Worm (Caenorhabditis elegans): Measurements from ENCODE around the gene F53C3.4.

Gene F53C3.4

DNA sequence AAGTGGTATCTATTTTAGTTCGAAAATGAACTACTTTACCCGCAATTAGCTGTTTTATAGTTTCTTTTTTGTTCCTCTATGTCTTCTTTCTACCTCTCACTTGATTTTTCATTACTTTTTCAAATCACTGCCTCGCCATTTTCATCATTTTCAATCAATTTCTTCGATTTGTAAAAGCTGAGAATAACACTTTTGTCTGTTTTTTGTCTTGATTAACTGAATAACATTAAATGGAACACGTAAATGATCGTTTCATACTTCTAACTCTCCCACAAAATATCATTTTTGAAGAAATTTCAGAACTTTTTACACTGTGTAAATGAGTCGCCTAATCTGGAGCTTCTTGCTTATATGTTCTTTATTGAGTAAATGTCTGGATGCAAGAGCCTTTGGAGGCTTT is at the start of gene F53C3.4:
Gene F53C3.4, plus strand, starts transcription at position 301 of the 400 bp plus-strand sequence.
- TF ChIP-seq pqm-1 (tag; optimal IDR thresholded peaks at IDR 0.05) (no peak), lin-39 (tag; optimal IDR thresholded peaks at IDR 0.05) (no peak), aha-1 (tag) (no peak), dmd-6 (GFP tag; IDR thresholded peaks at IDR 0.05) (no peak), zfp-3 (GFP tag; conservative IDR thresholded peaks at IDR 0.05) (no peak), ceh-82 (tag; optimal IDR thresholded peaks at IDR 0.05) (no peak), hif-1 (tag; optimal IDR thresholded peaks at IDR 0.05) (no peak), madf-5 (GFP tag; IDR thresholded peaks at IDR 0.05) (no peak)

DNA sequence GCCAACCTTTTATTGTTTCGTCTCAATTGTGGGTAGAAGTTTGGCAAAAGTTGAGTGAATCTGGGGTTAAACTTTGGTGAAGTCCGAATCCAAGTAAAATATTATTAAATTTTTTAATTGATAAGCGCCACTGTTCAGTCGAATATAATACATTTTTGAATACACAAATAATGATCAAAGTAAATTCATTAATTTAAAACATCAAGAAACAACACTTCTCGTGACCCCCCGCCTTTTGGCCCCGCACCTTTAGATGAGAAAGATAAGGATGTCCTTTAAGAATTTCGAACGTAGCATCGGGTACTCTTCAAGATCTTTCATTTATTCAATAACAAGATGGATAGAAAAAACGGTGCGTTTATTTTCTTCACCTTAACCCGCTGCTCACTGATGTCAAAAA is 48.6 kb upstream of the F53C3.4 start, which contains the start of gene nhr-257:
Gene nhr-257, plus strand, starts transcription at position 301 of the 400 bp plus-strand sequence.
- TF ChIP-seq lin-39 (tag; optimal IDR thresholded peaks at IDR 0.05) (no peak), nhr-111 (GFP tag; optimal IDR thresholded peaks at IDR 0.05) (no peak), ceh-44 (GFP tag; IDR thresholded peaks at IDR 0.05) (no peak)

DNA sequence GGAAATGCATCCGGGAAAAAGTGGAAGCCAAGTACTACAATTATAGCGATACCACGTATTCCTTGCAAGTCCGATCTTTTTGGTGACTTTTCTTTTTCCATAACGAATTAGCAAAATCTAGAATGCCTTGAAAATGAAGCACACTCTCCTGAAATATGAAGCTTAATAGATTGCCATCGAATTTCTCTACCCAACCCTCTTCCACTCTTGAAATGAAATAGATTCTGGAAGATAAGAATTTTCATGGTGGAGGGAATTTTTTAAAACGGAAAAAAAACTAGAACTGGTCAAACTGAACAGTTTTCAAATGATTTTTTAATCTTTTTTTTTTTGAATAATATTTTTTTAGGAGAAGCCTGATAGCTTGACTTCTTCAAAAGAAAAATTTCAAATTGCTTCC is 40.4 kb upstream of the F53C3.4 start, which contains the start of gene oac-11:
Gene oac-11, minus strand, starts transcription at position 101 of the 400 bp plus-strand sequence.
- no peak for TF ChIP-seq aha-1 (tag)
- TF ChIP-seq tag-97 (GFP tag; IDR thresholded peaks at IDR 0.05): no peak
- TF ChIP-seq daf-16 (GFP tag; optimal IDR thresholded peaks at IDR 0.05): no peak
- TF ChIP-seq daf-16 (tag; optimal IDR thresholded peaks at IDR 0.05): no peak
- no peak for TF ChIP-seq dmd-8 (GFP tag; IDR thresholded peaks at IDR 0.05)
- no peak for TF ChIP-seq T20F7.1 (GFP tag; optimal IDR thresholded peaks at IDR 0.05)
- TF ChIP-seq ztf-7 (tag; optimal IDR thresholded peaks at IDR 0.05): no peak
- TF ChIP-seq saeg-2 (GFP tag; IDR thresholded peaks at IDR 0.05): no peak
- TF ChIP-seq nhr-6 (tag; optimal IDR thresholded peaks at IDR 0.05): no peak
- no peak for TF ChIP-seq ZK546.5 (tag; optimal IDR thresholded peaks at IDR 0.05)
- TF ChIP-seq gei-8 (GFP tag; optimal IDR thresholded peaks at IDR 0.05): no peak
- TF ChIP-seq tra-1 (GFP tag; IDR thresholded peaks at IDR 0.05): no peak

DNA sequence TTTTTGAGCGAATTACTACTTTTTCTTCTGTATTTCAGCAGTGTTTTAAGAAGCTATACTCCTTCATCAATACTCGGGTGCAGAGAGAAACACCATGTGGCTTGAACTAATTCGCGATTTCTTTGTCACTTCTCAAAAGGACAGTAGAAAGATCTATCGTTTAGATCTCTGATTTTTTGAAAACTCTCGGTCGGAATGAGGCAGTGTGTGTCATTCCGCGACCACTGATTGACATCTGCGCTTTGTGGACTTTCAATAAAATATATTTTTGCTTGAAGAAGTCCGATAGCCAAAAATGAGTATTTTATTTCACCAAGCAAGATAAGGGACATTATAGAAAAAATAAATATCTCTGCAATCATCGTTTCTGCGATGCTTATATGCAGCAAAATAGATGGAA is 39.2 kb upstream of the F53C3.4 start:
- TF ChIP-seq nhr-77 (tag; optimal IDR thresholded peaks at IDR 0.05) (no peak), dmd-8 (GFP tag; IDR thresholded peaks at IDR 0.05) (no peak), madf-9 (GFP tag; conservative IDR thresholded peaks at IDR 0.05) (no peak), ceh-20 (GFP tag; IDR thresholded peaks at IDR 0.05) (no peak), spr-3 (GFP tag; optimal IDR thresholded peaks at IDR 0.05) (no peak), lim-7 (GFP tag; IDR thresholded peaks at IDR 0.05) (no peak), jun-1 (tag; optimal IDR thresholded peaks at IDR 0.05) (no peak), F10B5.3 (tag; optimal IDR thresholded peaks at IDR 0.05) (no peak), ctbp-1 (GFP tag; IDR thresholded peaks at IDR 0.05) (no peak), pqm-1 (tag; optimal IDR thresholded peaks at IDR 0.05) (no peak), mes-2 (tag; optimal IDR thresholded peaks at IDR 0.05; ENCODE audit: poor library complexity, severe bottlenecking) (no peak), ceh-82 (tag; optimal IDR thresholded peaks at IDR 0.05) (no peak), ces-1 (GFP tag; optimal IDR thresholded peaks at IDR 0.05) (no peak), mdt-29 (GFP tag; IDR thresholded peaks at IDR 0.05) (no peak), lin-1 (GFP tag; IDR thresholded peaks at IDR 0.05) (no peak)

DNA sequence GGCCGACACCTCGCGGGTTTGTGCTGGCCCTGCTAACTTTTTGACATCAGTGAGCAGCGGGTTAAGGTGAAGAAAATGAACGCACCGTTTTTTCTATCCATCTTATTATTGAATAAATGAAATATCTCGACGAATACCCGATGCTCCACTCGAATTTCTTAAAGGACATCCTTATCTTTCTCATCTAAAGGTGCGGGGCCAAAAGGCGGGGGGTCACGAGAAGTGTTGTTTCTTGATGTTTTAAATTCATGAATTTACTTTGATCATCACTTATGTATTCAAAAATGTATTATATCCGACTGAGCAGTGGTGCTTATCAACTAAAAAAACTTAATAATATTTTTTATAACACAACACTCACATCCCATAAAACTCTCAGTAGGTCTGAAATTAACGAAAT is 36.6 kb upstream of the F53C3.4 start, which contains the start of gene nhr-261:
Gene nhr-261, minus strand, starts transcription at position 101 of the 400 bp plus-strand sequence.
- TF ChIP-seq lin-1 (GFP tag; IDR thresholded peaks at IDR 0.05) (no peak), D1046.2 (GFP tag; IDR thresholded peaks at IDR 0.05) (no peak), ceh-44 (GFP tag; IDR thresholded peaks at IDR 0.05) (no peak), Y105C5A.15 (GFP tag; IDR thresholded peaks at IDR 0.05) (no peak), fos-1 (tag; optimal IDR thresholded peaks at IDR 0.05) (no peak), R02D3.7 (tag; optimal IDR thresholded peaks at IDR 0.05) (no peak)

Measured in whole organism, L4 larva.